Fruit fly (Drosophila melanogaster): ENCODE measurements around the gene CG5412.

CG5412 gene

dm6 chr3R:20587630-20588479 is 11.0 kb downstream of the CG5412 start, which contains the start of gene Septin2 (continued):
- TF ChIP-seq jigr1 (GFP tag; IDR thresholded peaks at IDR 0.05), result peak; percentile 55; the same call in 2 of the 3 replicates
- TF ChIP-seq Elba2 (GFP tag; optimal IDR thresholded peaks at IDR 0.05), result peak; percentile 79
- peak; percentile 65 for TF ChIP-seq CG9437 (GFP tag; optimal IDR thresholded peaks at IDR 0.05)
- peak; percentile 83; the same call in 2 of the 3 replicates for TF ChIP-seq so (GFP tag; IDR thresholded peaks at IDR 0.05)
- peak; percentile 65 for TF ChIP-seq MTF-1 (GFP tag; optimal IDR thresholded peaks at IDR 0.05; ENCODE audit: borderline replicate concordance)
- TF ChIP-seq HHEX (GFP tag; optimal IDR thresholded peaks at IDR 0.05), result peak; percentile 84
- TF ChIP-seq maf-S (GFP tag; optimal IDR thresholded peaks at IDR 0.05), result peak; percentile 23
- peak; percentile 66 for TF ChIP-seq fd64A (GFP tag; optimal IDR thresholded peaks at IDR 0.05)
- TF ChIP-seq Lhr (GFP tag; optimal IDR thresholded peaks at IDR 0.05), result peak; percentile 70
- TF ChIP-seq CG9727 (GFP tag; optimal IDR thresholded peaks at IDR 0.05), result peak; percentile 89
- TF ChIP-seq Camta (GFP tag; optimal IDR thresholded peaks at IDR 0.05), result peak; percentile 53
- TF ChIP-seq hkb (optimal IDR thresholded peaks at IDR 0.05), result no peak
- peak; percentile 82 for TF ChIP-seq hkb (GFP tag; IDR thresholded peaks at IDR 0.05)
- peak; percentile 47 for TF ChIP-seq Deaf1 (tag; optimal IDR thresholded peaks at IDR 0.05)
- TF ChIP-seq CG15696 (tag; optimal IDR thresholded peaks at IDR 0.05), result peak; percentile 70
- peak; percentile 54; the same call in 1 of the 2 replicates for TF ChIP-seq CG17328 (GFP tag; IDR thresholded peaks at IDR 0.05)
- TF ChIP-seq Taf1 (GFP tag; IDR thresholded peaks at IDR 0.05), result no peak
- no peak for TF ChIP-seq CG30020 (tag; optimal IDR thresholded peaks at IDR 0.05)
- no peak for TF ChIP-seq Dek (tag; optimal IDR thresholded peaks at IDR 0.05)
- TF ChIP-seq fd96Cb (tag; optimal IDR thresholded peaks at IDR 0.05), result peak; percentile 85
- TF ChIP-seq jumu (GFP tag; optimal IDR thresholded peaks at IDR 0.05), result peak; percentile 30
- TF ChIP-seq NfI (GFP tag; optimal IDR thresholded peaks at IDR 0.05), result peak; percentile 64
- no peak for TF ChIP-seq CG17612 (GFP tag; IDR thresholded peaks at IDR 0.05)
- TF ChIP-seq Dip2 (GFP tag; IDR thresholded peaks at IDR 0.05), result no peak
- TF ChIP-seq Fer1 (GFP tag; optimal IDR thresholded peaks at IDR 0.05), result peak; percentile 81
- peak; percentile 91 for TF ChIP-seq CG11504 (tag; optimal IDR thresholded peaks at IDR 0.05)
- TF ChIP-seq CG1233 (GFP tag; optimal IDR thresholded peaks at IDR 0.05), result peak; percentile 84
- 0 out of 2 replicates have a peak, but pooled peaks have one; percentile 22 for TF ChIP-seq CG4360 (GFP tag; IDR thresholded peaks at IDR 0.05)
- 0 out of 3 replicates have a peak, but pooled peaks have one; percentile 14 for TF ChIP-seq CG11560 (tag; IDR thresholded peaks at IDR 0.05)
- no peak for TF ChIP-seq Bgb (GFP tag; IDR thresholded peaks at IDR 0.05; ENCODE audit: partially characterized antibody)
- TF ChIP-seq CG3838 (GFP tag; optimal IDR thresholded peaks at IDR 0.05), result peak; percentile 70
- TF ChIP-seq Sox100B (GFP tag; optimal IDR thresholded peaks at IDR 0.05), result peak; percentile 95
- TF ChIP-seq CG11696 (GFP tag; IDR thresholded peaks at IDR 0.05), result peak; percentile 94
- TF ChIP-seq CG11085 (GFP tag; IDR thresholded peaks at IDR 0.05), result no peak
- no peak for TF ChIP-seq sc (optimal IDR thresholded peaks at IDR 0.05)
- TF ChIP-seq sc (GFP tag; optimal IDR thresholded peaks at IDR 0.05), result peak; percentile 79
- peak; percentile 49; the same call in 1 of the 2 replicates for TF ChIP-seq CG10366 (GFP tag; IDR thresholded peaks at IDR 0.05)
- TF ChIP-seq Ets97D (GFP tag; optimal IDR thresholded peaks at IDR 0.05), result peak; percentile 26
- TF ChIP-seq CG6813 (GFP tag; optimal IDR thresholded peaks at IDR 0.05), result peak; percentile 68
- 0 out of 3 replicates have a peak, but pooled peaks have one; percentile 33 for TF ChIP-seq CG14860 (GFP tag; IDR thresholded peaks at IDR 0.05; ENCODE audit: partially characterized antibody)
- TF ChIP-seq yki (optimal IDR thresholded peaks at IDR 0.05), result no peak
- TF ChIP-seq CG2889 (GFP tag; IDR thresholded peaks at IDR 0.05), result 0 out of 3 replicates have a peak, but pooled peaks have one; percentile 31
- peak; percentile 61 for TF ChIP-seq CG34422 (GFP tag; IDR thresholded peaks at IDR 0.05)
- 0 out of 3 replicates have a peak, but pooled peaks have one; percentile 46 for TF ChIP-seq CG2199 (GFP tag; IDR thresholded peaks at IDR 0.05)
- TF ChIP-seq CG31365 (tag; optimal IDR thresholded peaks at IDR 0.05), result peak; percentile 24
- no peak for TF ChIP-seq CG9932 (GFP tag; IDR thresholded peaks at IDR 0.05)
- TF ChIP-seq CG10979 (tag; optimal IDR thresholded peaks at IDR 0.05), result peak; percentile 89
- TF ChIP-seq Xbp1 (GFP tag; optimal IDR thresholded peaks at IDR 0.05), result peak; percentile 79
- peak; percentile 22 for TF ChIP-seq mam (GFP tag; optimal IDR thresholded peaks at IDR 0.05)

Measured in whole organism, embryonic.